Fruit fly (Drosophila melanogaster) whole organism, embryonic: Measurements from ENCODE around the gene CG4709.

Source experiments
- CG10565 ChIP-seq: fragments of 200-800 bp; sonication (Bioruptor generic); optimal IDR thresholded peaks from 3 replicates; lab custom pipeline; 2016; ENCODE audit warnings: missing biosample characterization, mild to moderate bottlenecking, missing genetic modification characterization
- CG10654 ChIP-seq: fragments of 200-800 bp; sonication (Bioruptor generic); optimal IDR thresholded peaks from 2 replicates; lab custom pipeline; 2016; ENCODE audit warnings: missing biosample characterization, missing genetic modification characterization
- CG10959 ChIP-seq: fragments of 200-800 bp; sonication (Bioruptor generic); IDR thresholded peaks from 2 replicates; pipeline ENCODE4 v1.3.6; 2022; ENCODE audit warnings: missing biosample characterization, missing genetic modification characterization
- CG10979 ChIP-seq: fragments of 200-800 bp; sonication (Bioruptor generic); optimal IDR thresholded peaks from 2 replicates; lab custom pipeline; 2018; ENCODE audit warnings: missing biosample characterization, mild to moderate bottlenecking, missing genetic modification characterization, moderate library complexity
- CG12071 ChIP-seq: fragments of 200-800 bp; sonication (Bioruptor generic); optimal IDR thresholded peaks from 3 replicates; lab custom pipeline; 2018; ENCODE audit warnings: missing biosample characterization, mild to moderate bottlenecking, missing genetic modification characterization
- CG13287 ChIP-seq: fragments of 200-800 bp; sonication (Bioruptor generic); IDR thresholded peaks from 2 replicates; pipeline ENCODE4 v1.3.6; 2022; ENCODE audit warnings: missing biosample characterization, missing genetic modification characterization; ENCODE audit not compliant: partially characterized antibody
- CG13894 ChIP-seq: fragments of 200-800 bp; sonication (Bioruptor generic); optimal IDR thresholded peaks from 3 replicates; lab custom pipeline; 2018; ENCODE audit warnings: missing biosample characterization, mild to moderate bottlenecking, missing genetic modification characterization, moderate library complexity
- CG15479 ChIP-seq: fragments of 200-800 bp; sonication (Bioruptor generic); optimal IDR thresholded peaks from 3 replicates; lab custom pipeline; 2019; ENCODE audit warnings: missing biosample characterization, mild to moderate bottlenecking, missing genetic modification characterization, moderate library complexity
- CG17568 ChIP-seq: fragments of 200-800 bp; sonication (Bioruptor generic); optimal IDR thresholded peaks from 2 replicates; lab custom pipeline; 2018; ENCODE audit warnings: missing biosample characterization, mild to moderate bottlenecking, missing genetic modification characterization, moderate library complexity
- CG18011 ChIP-seq: fragments of 200-800 bp; sonication (Bioruptor generic); optimal IDR thresholded peaks from 2 replicates; lab custom pipeline; 2017; ENCODE audit warnings: missing biosample characterization, missing genetic modification characterization, mild to moderate bottlenecking, moderate library complexity, missing genotype
- CG3065 ChIP-seq: fragments of 200-800 bp; sonication (Bioruptor generic); optimal IDR thresholded peaks from 2 replicates; lab custom pipeline; 2016; ENCODE audit warnings: missing biosample characterization, missing genetic modification characterization
- CG31441 ChIP-seq: fragments of 200-800 bp; sonication (Bioruptor generic); IDR thresholded peaks from 2 replicates; pipeline ENCODE4 v1.3.6; 2022; ENCODE audit warnings: missing biosample characterization, missing genetic modification characterization
- CG3847 ChIP-seq: fragments of 200-800 bp; sonication (Bioruptor generic); IDR thresholded peaks from 2 replicates; pipeline ENCODE4 v1.3.6; 2022; ENCODE audit warnings: missing biosample characterization, missing genetic modification characterization
- CG6683 ChIP-seq: fragments of 200-800 bp; sonication (Bioruptor generic); optimal IDR thresholded peaks from 2 replicates; lab custom pipeline; 2017; ENCODE audit warnings: missing biosample characterization, mild to moderate bottlenecking, missing genetic modification characterization, missing genetic modification reagents
- CG8388 ChIP-seq: fragments of 200-800 bp; sonication (Bioruptor generic); optimal IDR thresholded peaks from 2 replicates; lab custom pipeline; 2019; ENCODE audit warnings: missing biosample characterization, mild to moderate bottlenecking, missing genetic modification characterization, moderate library complexity
- CTCF ChIP-seq: fragments of 200-800 bp; sonication (Bioruptor generic); optimal IDR thresholded peaks from 2 replicates; lab custom pipeline; 2017; ENCODE audit warnings: missing biosample characterization, mild to moderate bottlenecking, missing genetic modification characterization, moderate library complexity
- GATAe ChIP-seq: fragments of 200-800 bp; sonication (Bioruptor generic); conservative IDR thresholded peaks from 2 replicates; pipeline ENCODE4 v1.3.6; 2022; ENCODE audit warnings: missing biosample characterization, missing genetic modification characterization
- HmgZ ChIP-seq: fragments of 200-800 bp; sonication (Bioruptor generic); optimal IDR thresholded peaks from 2 replicates; lab custom pipeline; 2018; ENCODE audit warnings: missing biosample characterization, mild to moderate bottlenecking, missing genetic modification characterization
- Max ChIP-seq: fragments of 200-800 bp; sonication (Bioruptor generic); optimal IDR thresholded peaks from 2 replicates; lab custom pipeline; 2016; ENCODE audit warnings: missing biosample characterization, mild to moderate bottlenecking, missing genetic modification characterization
- NC2α ChIP-seq: fragments of 200-800 bp; sonication (Bioruptor generic); optimal IDR thresholded peaks from 2 replicates; lab custom pipeline; 2016; ENCODE audit warnings: missing biosample characterization, missing genetic modification characterization
- Oaz ChIP-seq: fragments of 200-800 bp; sonication (Bioruptor generic); IDR thresholded peaks from 2 replicates; pipeline ENCODE4 v1.3.6; 2022; ENCODE audit warnings: missing biosample characterization, missing genetic modification characterization
- Optix ChIP-seq: fragments of 200-800 bp; sonication (Bioruptor generic); IDR thresholded peaks from 3 replicates; pipeline ENCODE4 v1.3.6; 2022; ENCODE audit warnings: missing biosample characterization, missing genetic modification characterization
- Poxn ChIP-seq: fragments of 200-800 bp; sonication (Bioruptor generic); IDR thresholded peaks from 2 replicates; pipeline ENCODE4 v1.3.6; 2022; ENCODE audit warnings: missing biosample characterization, missing genetic modification characterization
- Spps ChIP-seq: fragments of 200-800 bp; sonication (Bioruptor generic); optimal IDR thresholded peaks from 2 replicates; lab custom pipeline; 2018; ENCODE audit warnings: missing biosample characterization, mild to moderate bottlenecking, missing genetic modification characterization
- Usf ChIP-seq: fragments of 200-800 bp; sonication (Bioruptor generic); optimal IDR thresholded peaks from 2 replicates; lab custom pipeline; 2017; ENCODE audit warnings: missing genotype, missing biosample characterization, missing genetic modification characterization
- bbx ChIP-seq: fragments of 200-800 bp; sonication (Bioruptor generic); IDR thresholded peaks from 2 replicates; pipeline ENCODE4 v1.3.6; 2022; ENCODE audit warnings: missing biosample characterization, missing genetic modification characterization; ENCODE audit not compliant: partially characterized antibody
- crol ChIP-seq: fragments of 200-800 bp; sonication (Bioruptor generic); IDR thresholded peaks from 2 replicates; pipeline ENCODE4 v1.3.6; 2022; ENCODE audit warnings: missing biosample characterization, missing genetic modification characterization
- da ChIP-seq: fragments of 200-800 bp; sonication (Bioruptor generic); optimal IDR thresholded peaks from 2 replicates; lab custom pipeline; 2016; ENCODE audit warnings: missing biosample characterization, missing genetic modification characterization
- danr ChIP-seq: fragments of 200-800 bp; sonication (Bioruptor generic); IDR thresholded peaks from 2 replicates; pipeline ENCODE4 v1.3.6; 2022; ENCODE audit warnings: missing biosample characterization, missing genetic modification characterization
- dmrt99B ChIP-seq: fragments of 200-800 bp; sonication (Bioruptor generic); optimal IDR thresholded peaks from 2 replicates; lab custom pipeline; 2018; ENCODE audit warnings: missing biosample characterization, mild to moderate bottlenecking, missing genetic modification characterization, moderate library complexity
- gem ChIP-seq: fragments of 200-800 bp; sonication (Bioruptor generic); optimal IDR thresholded peaks from 2 replicates; lab custom pipeline; 2019; ENCODE audit warnings: missing biosample characterization, mild to moderate bottlenecking, missing genetic modification characterization, moderate library complexity
- hb ChIP-seq: fragments of 200-800 bp; sonication (Bioruptor generic); IDR thresholded peaks from 3 replicates; pipeline ENCODE4 v1.3.6; 2022; ENCODE audit warnings: missing biosample characterization, missing genetic modification characterization; ENCODE audit not compliant: partially characterized antibody
- hbn ChIP-seq: fragments of 200-800 bp; sonication (Bioruptor generic); IDR thresholded peaks from 2 replicates; pipeline ENCODE4 v1.3.6; 2022; ENCODE audit warnings: missing biosample characterization, missing genetic modification characterization; ENCODE audit not compliant: partially characterized antibody
- hkb ChIP-seq, 2 experiments: fragments of 200-800 bp in 1 of 2; fragments of >200 bp in 1 of 2; sonication (Bioruptor generic) in 1 of 2; IDR thresholded peaks in 1 of 2; optimal IDR thresholded peaks in 1 of 2; 2 replicates each; pipeline versions ENCODE4 v1.3.6 to Lab custom; 2017 to 2022; ENCODE audit warnings: missing biosample characterization in 1 of 2, missing genetic modification characterization in 1 of 2
- jigr1 ChIP-seq: fragments of 200-800 bp; sonication (Bioruptor generic); IDR thresholded peaks from 3 replicates; pipeline ENCODE4 v1.3.6; 2022; ENCODE audit warnings: missing biosample characterization, missing genetic modification characterization
- nerfin-1 ChIP-seq: fragments of 200-800 bp; sonication (Bioruptor generic); optimal IDR thresholded peaks from 3 replicates; lab custom pipeline; 2019; ENCODE audit warnings: missing biosample characterization, mild to moderate bottlenecking, missing genetic modification characterization, moderate library complexity
- org-1 ChIP-seq: fragments of 200-800 bp; sonication (Bioruptor generic); optimal IDR thresholded peaks from 2 replicates; lab custom pipeline; 2017; ENCODE audit warnings: missing biosample characterization, missing genetic modification characterization
- pan ChIP-seq, 4 experiments: fragments of >200 bp in 3 of 4; fragments of 200-800 bp in 1 of 4; sonication (Bioruptor generic) in 1 of 4; optimal IDR thresholded peaks in 3 of 4; IDR thresholded peaks in 1 of 4; 2 replicates each; pipeline versions ENCODE4 v1.3.6 to Lab custom; 2017 to 2022; ENCODE audit warnings: missing biosample characterization in 2 of 4, missing genetic modification characterization in 2 of 4, mixed read lengths in 1 of 4
- pnt ChIP-seq: fragments of 200-800 bp; sonication (Bioruptor generic); optimal IDR thresholded peaks from 3 replicates; lab custom pipeline; 2016; ENCODE audit warnings: missing biosample characterization, missing genetic modification characterization
- ranshi ChIP-seq: fragments of 200-800 bp; sonication (Bioruptor generic); IDR thresholded peaks from 2 replicates; pipeline ENCODE4 v1.3.6; 2022; ENCODE audit warnings: missing biosample characterization, missing genetic modification characterization
- salm ChIP-seq: fragments of 200-800 bp; sonication (Bioruptor generic); optimal IDR thresholded peaks from 2 replicates; lab custom pipeline; 2018; ENCODE audit warnings: missing biosample characterization, mild to moderate bottlenecking, missing genetic modification characterization
- seq ChIP-seq: fragments of 200-800 bp; sonication (Bioruptor generic); IDR thresholded peaks from 2 replicates; pipeline ENCODE4 v1.3.6; 2022; ENCODE audit warnings: missing biosample characterization, missing genetic modification characterization
- sisA ChIP-seq: fragments of 200-800 bp; sonication (Bioruptor generic); IDR thresholded peaks from 2 replicates; pipeline ENCODE4 v1.3.6; 2022; ENCODE audit warnings: missing biosample characterization, missing genetic modification characterization
- slp2 ChIP-seq: fragments of 200-800 bp; sonication (Bioruptor generic); optimal IDR thresholded peaks from 2 replicates; lab custom pipeline; 2016; ENCODE audit warnings: missing biosample characterization, missing genetic modification characterization
- ssp ChIP-seq: fragments of 200-800 bp; sonication (Bioruptor generic); IDR thresholded peaks from 2 replicates; pipeline ENCODE4 v1.3.6; 2022; ENCODE audit warnings: missing biosample characterization, missing genetic modification characterization
- stwl ChIP-seq: fragments of 200-800 bp; sonication (Bioruptor generic); optimal IDR thresholded peaks from 3 replicates; lab custom pipeline; 2018; ENCODE audit warnings: missing biosample characterization, mild to moderate bottlenecking, missing genetic modification characterization, moderate library complexity
- tgo ChIP-seq: fragments of 200-800 bp; sonication (Bioruptor generic); IDR thresholded peaks from 3 replicates; pipeline ENCODE4 v1.3.6; 2022; ENCODE audit warnings: missing biosample characterization, missing genetic modification characterization
- vfl ChIP-seq: fragments of 200-800 bp; sonication (Bioruptor generic); optimal IDR thresholded peaks from 2 replicates; lab custom pipeline; 2016; ENCODE audit warnings: missing biosample characterization, missing genetic modification characterization

The CG4709 gene

DNA sequence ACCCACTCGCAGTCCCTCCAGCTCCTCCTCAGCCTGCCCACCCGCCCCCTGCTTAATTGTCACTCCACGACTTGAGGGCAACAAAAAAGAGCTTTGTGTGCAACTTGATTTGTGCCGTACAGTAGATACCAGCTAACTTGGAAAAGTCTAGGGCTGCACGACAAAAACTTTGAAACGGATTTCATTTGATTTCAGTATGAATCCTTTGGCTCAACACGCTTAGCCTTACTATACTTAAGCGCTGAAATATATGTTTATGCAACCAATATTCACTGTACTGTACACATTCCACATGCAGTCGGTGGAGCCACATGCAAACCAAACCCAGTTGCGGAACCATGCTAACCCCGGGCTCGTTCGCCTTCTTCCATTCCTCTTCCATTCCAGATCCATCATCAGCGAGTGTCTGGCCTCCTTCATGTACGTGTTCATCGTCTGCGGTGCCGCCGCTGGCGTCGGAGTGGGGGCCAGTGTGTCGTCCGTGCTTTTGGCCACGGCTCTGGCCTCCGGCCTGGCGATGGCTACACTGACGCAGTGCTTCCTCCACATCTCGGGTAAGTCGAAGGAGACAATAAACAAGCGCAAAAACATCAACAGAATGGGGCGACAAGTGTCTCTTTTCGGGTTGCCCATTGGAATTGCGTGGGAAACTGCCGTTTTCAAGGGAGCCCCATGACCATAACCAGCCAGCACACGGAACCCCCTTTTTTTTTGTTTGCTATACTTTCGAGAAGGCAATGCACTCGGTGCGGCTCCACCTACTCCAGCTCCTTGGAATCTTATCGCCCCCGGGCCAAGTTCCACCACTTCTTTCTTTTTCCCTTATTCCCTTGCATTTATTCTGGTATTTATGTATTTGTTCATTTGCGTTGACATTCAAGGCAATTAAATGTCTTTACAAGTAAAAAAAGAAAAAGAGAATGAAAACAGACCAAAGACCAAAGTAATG is 32.6 kb downstream of the CG4709 start (continued):
- TF ChIP-seq dmrt99B, result peak; percentile 71
- no peak for TF ChIP-seq Oaz
- TF ChIP-seq CG10959 (GFP tag; lab: Robert Waterston, UW), result no peak
- TF ChIP-seq salm, result no peak
- no peak for TF ChIP-seq pan (optimal IDR thresholded peaks at IDR 0.05; lab: Kevin White, UChicago)
- TF ChIP-seq pan (GFP tag; optimal IDR thresholded peaks at IDR 0.05 in 1 of 2, IDR thresholded peaks at IDR 0.05 in 1 of 2), result peak in 1 of 2 experiments; percentile 69
- no peak for TF ChIP-seq CG18011 (GFP tag; lab: Kevin White, UChicago)
- peak; percentile 76; the same call in 2 of the 3 replicates for TF ChIP-seq Optix
- no peak for TF ChIP-seq CG15479
- no peak for TF ChIP-seq CG13287 (GFP tag; lab: Robert Waterston, UW)
- TF ChIP-seq CG10654 (GFP tag; lab: Kevin White, UChicago), result no peak
- no peak for TF ChIP-seq bbx (GFP tag; lab: Robert Waterston, UW)
- no peak for TF ChIP-seq CG6683 (GFP tag; lab: Kevin White, UChicago)
- TF ChIP-seq Spps (tag; lab: Kevin White, UChicago), result peak; percentile 50
- TF ChIP-seq danr (GFP tag; lab: Robert Waterston, UW), result 0 out of 2 replicates have a peak, but pooled peaks have one; percentile 21
- peak; percentile 50 for TF ChIP-seq tgo (GFP tag; lab: Robert Waterston, UW)
- no peak for TF ChIP-seq CG3065 (GFP tag; lab: Kevin White, UChicago)
- no peak for TF ChIP-seq seq
- TF ChIP-seq gem, result peak; percentile 63
- TF ChIP-seq vfl, result no peak
- peak; percentile 37 for TF ChIP-seq org-1 (GFP tag; lab: Kevin White, UChicago)
- TF ChIP-seq NC2α (GFP tag; lab: Kevin White, UChicago), result no peak
- peak; percentile 41 for TF ChIP-seq CG12071 (GFP tag; lab: Kevin White, UChicago)
- TF ChIP-seq CG31441, result peak; percentile 68
- TF ChIP-seq HmgZ (tag; lab: Kevin White, UChicago), result no peak
- TF ChIP-seq hkb (optimal IDR thresholded peaks at IDR 0.05; lab: Kevin White, UChicago), result no peak
- peak; percentile 63 for TF ChIP-seq hkb (GFP tag; IDR thresholded peaks at IDR 0.05; lab: Robert Waterston, UW)
- TF ChIP-seq Usf (GFP tag; lab: Kevin White, UChicago), result no peak
- TF ChIP-seq CG10979 (tag; lab: Kevin White, UChicago), result peak; percentile 77
- peak; percentile 32; the same call in 1 of the 2 replicates for TF ChIP-seq CG3847 (GFP tag; lab: Robert Waterston, UW)
- no peak for TF ChIP-seq CG13894 (tag; lab: Kevin White, UChicago)
- no peak for TF ChIP-seq CG10565 (GFP tag; lab: Kevin White, UChicago)
- TF ChIP-seq hbn (GFP tag; lab: Robert Waterston, UW), result no peak
- peak; percentile 50 for TF ChIP-seq CG8388
- peak; percentile 52 for TF ChIP-seq ssp
- TF ChIP-seq Max (GFP tag; lab: Kevin White, UChicago), result no peak
- TF ChIP-seq sisA (GFP tag; lab: Robert Waterston, UW), result peak; percentile 82
- peak; percentile 65; the same call in 2 of the 3 replicates for TF ChIP-seq jigr1 (GFP tag; lab: Robert Waterston, UW)
- no peak for TF ChIP-seq pnt
- TF ChIP-seq stwl (tag; lab: Kevin White, UChicago), result no peak
- TF ChIP-seq CTCF, result no peak
- peak; percentile 16 for TF ChIP-seq slp2 (GFP tag; lab: Kevin White, UChicago)
- no peak for TF ChIP-seq crol (GFP tag; lab: Robert Waterston, UW)
- no peak for TF ChIP-seq CG17568 (GFP tag; lab: Kevin White, UChicago)
- TF ChIP-seq hb, result no peak
- TF ChIP-seq ranshi (GFP tag; lab: Robert Waterston, UW), result peak; percentile 67; the same call in 1 of the 2 replicates
- TF ChIP-seq Poxn (GFP tag; lab: Robert Waterston, UW), result no peak
- no peak for TF ChIP-seq GATAe (GFP tag; lab: Robert Waterston, UW)
- TF ChIP-seq da (GFP tag; lab: Kevin White, UChicago), result no peak
- peak; percentile 42 for TF ChIP-seq nerfin-1 (tag; lab: Kevin White, UChicago)
